Worm (Caenorhabditis elegans) whole organism, L4 larva: Measurements from ENCODE around the gene F13H10.9.
"Not testable (repeated sequence)": the region's sequence is repeated elsewhere in the genome, so short reads cannot be mapped to it uniquely, and the experiment has no call there.

Experiments used
- ceh-62 ChIP-seq: sonication (generic microtip); optimal IDR thresholded peaks from 2 replicates; lab custom pipeline; 2017; ENCODE audit warnings: missing biosample characterization, missing genetic modification characterization
- ztf-11 ChIP-seq: fragments of 150-350 bp; optimal IDR thresholded peaks from 2 replicates; lab custom pipeline; 2014; ENCODE audit warnings: missing biosample characterization, missing genetic modification characterization

- TF ChIP-seq ceh-62, ztf-11 (tag; lab: Kevin White, UChicago): not testable (repeated sequence)
These were observed 46.8 kb upstream of the F13H10.9 start, which contains the start of gene Y69E1A.4 for ce11 chrIV:10954955-10955354.
